Fruit fly (Drosophila melanogaster) whole organism, embryonic: ENCODE results near the gene CG46412.

Source experiments
- Abd-B ChIP-seq: fragments of 200-800 bp; sonication (Bioruptor generic); optimal IDR thresholded peaks from 2 replicates; lab custom pipeline; 2018; ENCODE audit warnings: missing biosample characterization, mild to moderate bottlenecking, missing genetic modification characterization, moderate library complexity
- Adf1 ChIP-seq: fragments of 200-800 bp; sonication (Bioruptor generic); IDR thresholded peaks from 2 replicates; pipeline ENCODE4 v1.3.6; 2022; ENCODE audit warnings: missing biosample characterization, missing genetic modification characterization
- Atf-2 ChIP-seq: fragments of 200-800 bp; sonication (Bioruptor generic); optimal IDR thresholded peaks from 2 replicates; lab custom pipeline; 2016; ENCODE audit warnings: missing biosample characterization, missing genetic modification characterization
- C15 ChIP-seq: fragments of 200-800 bp; sonication (Bioruptor generic); IDR thresholded peaks from 3 replicates; pipeline ENCODE4 v1.3.6; 2022; ENCODE audit warnings: missing biosample characterization, missing genetic modification characterization
- CG1024 ChIP-seq: fragments of 200-800 bp; sonication (Bioruptor generic); IDR thresholded peaks from 2 replicates; pipeline ENCODE4 v1.3.6; 2022; ENCODE audit warnings: missing biosample characterization, missing genetic modification characterization
- CG14667 ChIP-seq: fragments of 200-800 bp; sonication (Bioruptor generic); IDR thresholded peaks from 2 replicates; pipeline ENCODE4 v1.3.6; 2022; ENCODE audit warnings: missing biosample characterization, missing genetic modification characterization
- CG1529 ChIP-seq: fragments of 200-800 bp; sonication (Bioruptor generic); optimal IDR thresholded peaks from 3 replicates; lab custom pipeline; 2018; ENCODE audit warnings: missing biosample characterization, missing genetic modification characterization
- CG1602 ChIP-seq: fragments of 200-800 bp; sonication (Bioruptor generic); optimal IDR thresholded peaks from 3 replicates; lab custom pipeline; 2016; ENCODE audit warnings: missing biosample characterization, missing genetic modification characterization
- CG1832 ChIP-seq: fragments of 200-800 bp; sonication (Bioruptor generic); optimal IDR thresholded peaks from 2 replicates; lab custom pipeline; 2017; ENCODE audit warnings: missing biosample characterization, mild to moderate bottlenecking, missing genetic modification characterization, inconsistent platforms
- CG18476 ChIP-seq: fragments of 200-800 bp; sonication (Bioruptor generic); optimal IDR thresholded peaks from 2 replicates; lab custom pipeline; 2016; ENCODE audit warnings: missing biosample characterization, mild to moderate bottlenecking, missing genetic modification characterization
- CG3281 ChIP-seq: fragments of 200-800 bp; sonication (Bioruptor generic); optimal IDR thresholded peaks from 3 replicates; lab custom pipeline; 2017; ENCODE audit warnings: missing biosample characterization, mild to moderate bottlenecking, missing genetic modification characterization
- CG3407 ChIP-seq: fragments of 200-800 bp; sonication (Bioruptor generic); optimal IDR thresholded peaks from 2 replicates; lab custom pipeline; 2018; ENCODE audit warnings: missing biosample characterization, mild to moderate bottlenecking, missing genetic modification characterization
- CG34224 ChIP-seq: fragments of 200-800 bp; sonication (Bioruptor generic); IDR thresholded peaks from 3 replicates; pipeline ENCODE4 v1.3.6; 2022; ENCODE audit warnings: missing biosample characterization, missing genetic modification characterization; ENCODE audit not compliant: partially characterized antibody
- CG34422 ChIP-seq: fragments of 200-800 bp; sonication (Bioruptor generic); IDR thresholded peaks from 3 replicates; pipeline ENCODE4 v1.3.6; 2022; ENCODE audit warnings: missing biosample characterization, missing genetic modification characterization
- CG3995 ChIP-seq: fragments of 200-800 bp; sonication (Bioruptor generic); optimal IDR thresholded peaks from 3 replicates; lab custom pipeline; 2016; ENCODE audit warnings: missing biosample characterization, missing genetic modification characterization
- CG4328 ChIP-seq: fragments of 200-800 bp; sonication (Bioruptor generic); optimal IDR thresholded peaks from 3 replicates; lab custom pipeline; 2017; ENCODE audit warnings: missing biosample characterization, missing genetic modification reagents, missing genetic modification characterization
- CG4360 ChIP-seq: fragments of 200-800 bp; sonication (Bioruptor generic); IDR thresholded peaks from 2 replicates; pipeline ENCODE4 v1.3.6; 2022; ENCODE audit warnings: missing biosample characterization, missing genetic modification characterization
- CG43689 ChIP-seq: fragments of 200-800 bp; sonication (Bioruptor generic); IDR thresholded peaks from 2 replicates; pipeline ENCODE4 v1.3.6; 2022; ENCODE audit warnings: missing biosample characterization, missing genetic modification characterization
- CG4617 ChIP-seq: fragments of 200-800 bp; sonication (Bioruptor generic); optimal IDR thresholded peaks from 3 replicates; lab custom pipeline; 2016; ENCODE audit warnings: missing biosample characterization, missing genetic modification characterization, borderline replicate concordance
- CG6254 ChIP-seq: fragments of 200-800 bp; sonication (Bioruptor generic); optimal IDR thresholded peaks from 3 replicates; lab custom pipeline; 2017; ENCODE audit warnings: mild to moderate bottlenecking, missing biosample characterization, missing genetic modification reagents, missing genetic modification characterization
- CG6791 ChIP-seq: fragments of 200-800 bp; sonication (Bioruptor generic); IDR thresholded peaks from 3 replicates; pipeline ENCODE4 v1.3.6; 2022; ENCODE audit warnings: missing biosample characterization, missing genetic modification characterization; ENCODE audit not compliant: partially characterized antibody
- CG6813 ChIP-seq: fragments of 200-800 bp; sonication (Bioruptor generic); optimal IDR thresholded peaks from 2 replicates; lab custom pipeline; 2017; ENCODE audit warnings: missing biosample characterization, missing genetic modification characterization, mild to moderate bottlenecking, moderate library complexity, missing genetic modification reagents
- CG7987 ChIP-seq: fragments of 200-800 bp; sonication (Bioruptor generic); optimal IDR thresholded peaks from 2 replicates; lab custom pipeline; 2018; ENCODE audit warnings: missing biosample characterization, mild to moderate bottlenecking, missing genetic modification characterization, moderate library complexity
- CG8290 ChIP-seq, 3 experiments: fragments of 200-800 bp; sonication (Bioruptor generic); optimal IDR thresholded peaks; 2 replicates each; lab custom pipeline; 2016 to 2019; ENCODE audit warnings: missing biosample characterization in 3 of 3, missing genetic modification characterization in 3 of 3, mild to moderate bottlenecking in 2 of 3, moderate library complexity in 1 of 3
- D ChIP-seq, 2 experiments: fragments of 200-800 bp in 1 of 2; fragments of >200 bp in 1 of 2; sonication (Bioruptor generic) in 1 of 2; optimal IDR thresholded peaks; 2 replicates in 1 of 2; 3 replicates in 1 of 2; lab custom pipeline; 2017; ENCODE audit warnings: mild to moderate bottlenecking in 1 of 2, missing biosample characterization in 1 of 2, missing genetic modification characterization in 1 of 2, missing genetic modification reagents in 1 of 2
- Dek ChIP-seq: fragments of 200-800 bp; sonication (Bioruptor generic); optimal IDR thresholded peaks from 3 replicates; lab custom pipeline; 2019; ENCODE audit warnings: missing biosample characterization, mild to moderate bottlenecking, missing genetic modification characterization, moderate library complexity
- Dip3 ChIP-seq: fragments of 200-800 bp; sonication (Bioruptor generic); optimal IDR thresholded peaks from 3 replicates; lab custom pipeline; 2016; ENCODE audit warnings: missing biosample characterization, missing genetic modification characterization
- Dref ChIP-seq: fragments of 200-800 bp; sonication (Bioruptor generic); IDR thresholded peaks from 2 replicates; pipeline ENCODE4 v1.3.6; 2022; ENCODE audit warnings: missing biosample characterization, missing genetic modification characterization
- GATAe ChIP-seq: fragments of 200-800 bp; sonication (Bioruptor generic); conservative IDR thresholded peaks from 2 replicates; pipeline ENCODE4 v1.3.6; 2022; ENCODE audit warnings: missing biosample characterization, missing genetic modification characterization
- Hr51 ChIP-seq, 2 experiments: fragments of 200-800 bp; sonication (Bioruptor generic); optimal IDR thresholded peaks; 2 replicates in 1 of 2; 3 replicates in 1 of 2; lab custom pipeline; 2016 to 2018; ENCODE audit warnings: missing biosample characterization in 2 of 2, missing genetic modification characterization in 2 of 2, mild to moderate bottlenecking in 1 of 2, moderate library complexity in 1 of 2
- Neu2 ChIP-seq: fragments of 200-800 bp; sonication (Bioruptor generic); optimal IDR thresholded peaks from 3 replicates; lab custom pipeline; 2016; ENCODE audit warnings: missing biosample characterization, missing genetic modification characterization, borderline replicate concordance
- Side ChIP-seq: fragments of 200-800 bp; sonication (Bioruptor generic); optimal IDR thresholded peaks from 2 replicates; lab custom pipeline; 2016; ENCODE audit warnings: missing biosample characterization, missing genetic modification characterization
- ara ChIP-seq: fragments of 200-800 bp; sonication (Bioruptor generic); IDR thresholded peaks from 2 replicates; pipeline ENCODE4 v1.3.6; 2022; ENCODE audit warnings: missing biosample characterization, missing genetic modification characterization
- caup ChIP-seq: fragments of 200-800 bp; sonication (Bioruptor generic); optimal IDR thresholded peaks from 3 replicates; lab custom pipeline; 2017; ENCODE audit warnings: missing biosample characterization, mild to moderate bottlenecking, missing genetic modification characterization, moderate library complexity; ENCODE audit not compliant: severe bottlenecking
- dmrt99B ChIP-seq: fragments of 200-800 bp; sonication (Bioruptor generic); optimal IDR thresholded peaks from 2 replicates; lab custom pipeline; 2018; ENCODE audit warnings: missing biosample characterization, mild to moderate bottlenecking, missing genetic modification characterization, moderate library complexity
- ems ChIP-seq: fragments of 200-800 bp; sonication (Bioruptor generic); optimal IDR thresholded peaks from 3 replicates; lab custom pipeline; 2016; ENCODE audit warnings: missing biosample characterization, missing genetic modification characterization
- en ChIP-seq: fragments of 200-800 bp; sonication (Bioruptor generic); optimal IDR thresholded peaks from 2 replicates; lab custom pipeline; 2016; ENCODE audit warnings: missing biosample characterization, missing genetic modification characterization
- exex ChIP-seq: fragments of 200-800 bp; sonication (Bioruptor generic); optimal IDR thresholded peaks from 4 replicates; lab custom pipeline; 2018; ENCODE audit warnings: missing biosample characterization, mild to moderate bottlenecking, missing genetic modification characterization, moderate library complexity
- ham ChIP-seq: fragments of 200-800 bp; sonication (Bioruptor generic); IDR thresholded peaks from 2 replicates; pipeline ENCODE4 v1.3.6; 2022; ENCODE audit warnings: missing biosample characterization, missing genetic modification characterization
- lov ChIP-seq, 2 experiments: fragments of 200-800 bp in 1 of 2; fragments of >200 bp in 1 of 2; sonication (Bioruptor generic) in 1 of 2; IDR thresholded peaks in 1 of 2; optimal IDR thresholded peaks in 1 of 2; 2 replicates in 1 of 2; 3 replicates in 1 of 2; pipeline versions ENCODE4 v1.3.6 to Lab custom; 2017 to 2022; ENCODE audit warnings: missing biosample characterization in 1 of 2, missing genetic modification characterization in 1 of 2
- nerfin-2 ChIP-seq: fragments of 200-800 bp; sonication (Bioruptor generic); IDR thresholded peaks from 2 replicates; pipeline ENCODE4 v1.3.6; 2022; ENCODE audit warnings: missing biosample characterization, missing genetic modification characterization; ENCODE audit not compliant: partially characterized antibody
- nom ChIP-seq: fragments of 200-800 bp; sonication (Bioruptor generic); optimal IDR thresholded peaks from 2 replicates; lab custom pipeline; 2017; ENCODE audit warnings: missing biosample characterization, missing genetic modification characterization, mild to moderate bottlenecking, moderate library complexity, missing genetic modification reagents
- phol ChIP-seq: fragments of 200-800 bp; sonication (Bioruptor generic); optimal IDR thresholded peaks from 3 replicates; lab custom pipeline; 2018; ENCODE audit warnings: missing biosample characterization, mild to moderate bottlenecking, missing genetic modification characterization, moderate library complexity
- slp2 ChIP-seq: fragments of 200-800 bp; sonication (Bioruptor generic); optimal IDR thresholded peaks from 2 replicates; lab custom pipeline; 2016; ENCODE audit warnings: missing biosample characterization, missing genetic modification characterization
- sr ChIP-seq: fragments of 200-800 bp; sonication (Bioruptor generic); IDR thresholded peaks from 3 replicates; pipeline ENCODE4 v1.3.6; 2022; ENCODE audit warnings: missing biosample characterization, missing genetic modification characterization
- tin ChIP-seq: fragments of 200-800 bp; sonication (Bioruptor generic); optimal IDR thresholded peaks from 3 replicates; lab custom pipeline; 2016; ENCODE audit warnings: missing biosample characterization, missing genetic modification characterization

Gene CG46412

dm6 chr3L:11555662-11556460, 8.0 kb downstream of the CG46412 start (continued):
- TF ChIP-seq CG3281 (GFP tag; lab: Kevin White, UChicago) (peak; percentile 69), CG43689 (no peak), CG4328 (GFP tag; lab: Kevin White, UChicago) (peak; percentile 57), lov (optimal IDR thresholded peaks at IDR 0.05; lab: Kevin White, UChicago) (no peak), lov (GFP tag; IDR thresholded peaks at IDR 0.05; lab: Robert Waterston, UW) (peak; percentile 38; the same call in 1 of the 3 replicates), slp2 (peak; percentile 25), Atf-2 (GFP tag; lab: Kevin White, UChicago) (peak; percentile 24), CG6254 (no peak), Abd-B (GFP tag; lab: Kevin White, UChicago) (peak; percentile 64), CG4360 (GFP tag; lab: Robert Waterston, UW) (peak; percentile 92), phol (peak; percentile 87), Dref (GFP tag; lab: Robert Waterston, UW) (no peak), nom (peak; percentile 58), Side (GFP tag; lab: Kevin White, UChicago) (peak; percentile 20), CG7987 (GFP tag; lab: Kevin White, UChicago) (peak; percentile 7), Dek (tag; lab: Kevin White, UChicago) (peak; percentile 64), exex (tag; lab: Kevin White, UChicago) (peak; percentile 21), Adf1 (GFP tag; lab: Robert Waterston, UW) (no peak; the same call in 1 of the 2 replicates), CG34224 (no peak), CG4617 (GFP tag; lab: Kevin White, UChicago) (peak; percentile 19), CG1024 (GFP tag; lab: Robert Waterston, UW) (peak; percentile 28; the same call in 1 of the 2 replicates), ems (no peak), nerfin-2 (GFP tag; lab: Robert Waterston, UW) (no peak), ham (GFP tag; lab: Robert Waterston, UW) (no peak), C15 (GFP tag; lab: Robert Waterston, UW) (no peak)
- TF ChIP-seq, all 482 proteins: peak for 290

- TF ChIP-seq CG3281 (GFP tag; lab: Kevin White, UChicago) (no peak), D (optimal IDR thresholded peaks at IDR 0.05; lab: Kevin White, UChicago) (peak; percentile 54), D (GFP tag; optimal IDR thresholded peaks at IDR 0.05; lab: Kevin White, UChicago) (no peak), CG1832 (GFP tag; lab: Kevin White, UChicago) (peak; percentile 39), CG1602 (GFP tag; lab: Kevin White, UChicago) (no peak), CG3995 (GFP tag; lab: Kevin White, UChicago) (no peak), CG3407 (GFP tag; lab: Kevin White, UChicago) (no peak), sr (GFP tag; lab: Robert Waterston, UW) (peak; percentile 34; the same call in 1 of the 3 replicates), ara (GFP tag; lab: Robert Waterston, UW) (no peak), CG34422 (GFP tag; lab: Robert Waterston, UW) (no peak), Dip3 (no peak), GATAe (GFP tag; lab: Robert Waterston, UW) (no peak), tin (GFP tag; lab: Kevin White, UChicago) (no peak), Hr51 (GFP tag; optimal IDR thresholded peaks at IDR 0.05; lab: Kevin White, UChicago) (no peak), Neu2 (GFP tag; lab: Kevin White, UChicago) (peak; percentile 75), CG6813 (no peak), caup (GFP tag; lab: Kevin White, UChicago) (no peak), nerfin-2 (GFP tag; lab: Robert Waterston, UW) (no peak), CG6791 (no peak), CG1529 (GFP tag; lab: Kevin White, UChicago) (no peak), CG14667 (GFP tag; lab: Robert Waterston, UW) (no peak), CG18476 (GFP tag; lab: Kevin White, UChicago) (no peak), en (GFP tag; lab: Kevin White, UChicago) (no peak), dmrt99B (tag; lab: Kevin White, UChicago) (no peak), CG8290 (GFP tag; optimal IDR thresholded peaks at IDR 0.05; lab: Kevin White, UChicago) (no peak), CG8290 (tag; optimal IDR thresholded peaks at IDR 0.05; lab: Kevin White, UChicago) (peak in 1 of 2 experiments; percentile 15)
Measured at dm6 chr3L:11554796-11555195, 9.1 kb downstream of the CG46412 start.
